Fruit fly (Drosophila melanogaster) whole organism, pupa: ENCODE results near the gene CG2120.

ENCODE experiments used
- CG10348 ChIP-seq: fragments of 200-800 bp; sonication (Bioruptor generic); IDR thresholded peaks from 2 replicates; pipeline ENCODE4 v1.3.6; 2022; ENCODE audit warnings: missing biosample characterization, missing genetic modification characterization
- CG12605 ChIP-seq: fragments of 200-800 bp; sonication (Bioruptor generic); IDR thresholded peaks from 2 replicates; pipeline ENCODE4 v1.3.6; 2022; ENCODE audit warnings: missing biosample characterization, missing genetic modification characterization
- CG32121 ChIP-seq: fragments of 200-800 bp; sonication (Bioruptor generic); IDR thresholded peaks from 2 replicates; pipeline ENCODE4 v1.3.6; 2022; ENCODE audit warnings: missing biosample characterization, missing genetic modification characterization
- CG8159 ChIP-seq: fragments of 200-800 bp; sonication (Bioruptor generic); optimal IDR thresholded peaks from 3 replicates; lab custom pipeline; 2018; ENCODE audit warnings: missing biosample characterization, mild to moderate bottlenecking, missing genetic modification characterization, moderate library complexity
- CG9948 ChIP-seq: fragments of 200-800 bp; sonication (Bioruptor generic); optimal IDR thresholded peaks from 2 replicates; lab custom pipeline; 2018; ENCODE audit warnings: missing biosample characterization, mild to moderate bottlenecking, missing genetic modification characterization, moderate library complexity
- Pif1A ChIP-seq: fragments of 200-800 bp; sonication (Bioruptor generic); optimal IDR thresholded peaks from 3 replicates; lab custom pipeline; 2016; ENCODE audit warnings: missing biosample characterization, missing genetic modification characterization
- Pif1B ChIP-seq: fragments of 200-800 bp; sonication (Bioruptor generic); optimal IDR thresholded peaks from 3 replicates; lab custom pipeline; 2016; ENCODE audit warnings: missing biosample characterization, missing genetic modification characterization
- Snoo ChIP-seq: fragments of 200-800 bp; sonication (Bioruptor generic); optimal IDR thresholded peaks from 3 replicates; lab custom pipeline; 2017; ENCODE audit warnings: missing biosample characterization, mild to moderate bottlenecking, missing genetic modification characterization, inconsistent platforms
- gl ChIP-seq: fragments of 200-800 bp; sonication (Bioruptor generic); optimal IDR thresholded peaks from 2 replicates; lab custom pipeline; 2018; ENCODE audit warnings: missing biosample characterization, mild to moderate bottlenecking, missing genetic modification characterization
- rn ChIP-seq: fragments of 200-800 bp; sonication (Bioruptor generic); IDR thresholded peaks from 2 replicates; pipeline ENCODE4 v1.3.6; 2022; ENCODE audit warnings: missing biosample characterization, missing genetic modification characterization

DNA sequence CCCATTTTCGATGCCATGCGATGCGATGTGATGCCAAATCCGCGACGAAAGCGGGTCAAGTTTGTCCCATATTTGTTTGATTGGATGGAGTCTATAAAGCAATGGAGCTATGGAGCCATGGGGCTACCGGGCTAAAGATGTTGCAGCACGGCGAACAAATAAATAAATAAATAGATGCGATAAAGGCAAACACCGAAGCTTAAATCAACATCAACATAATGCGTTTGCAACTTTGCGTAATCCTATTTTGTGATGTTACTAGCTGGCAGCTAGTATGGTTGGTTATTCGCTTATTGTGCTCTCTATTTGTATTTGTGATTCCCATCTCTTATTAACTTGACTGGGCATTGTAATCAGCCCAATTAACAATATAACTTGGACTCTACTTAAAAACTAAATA, 7.5 kb upstream of the CG2120 start:
- TF ChIP-seq Pif1A (GFP tag; lab: Kevin White, UChicago), result no peak
- TF ChIP-seq CG12605, result no peak
- no peak for TF ChIP-seq Snoo (tag; lab: Kevin White, UChicago)
- no peak for TF ChIP-seq gl (tag; lab: Kevin White, UChicago)
- no peak for TF ChIP-seq CG32121 (GFP tag; lab: Robert Waterston, UW)
- TF ChIP-seq CG9948 (tag; lab: Kevin White, UChicago), result no peak
- no peak for TF ChIP-seq rn (GFP tag; lab: Robert Waterston, UW)
- no peak for TF ChIP-seq CG10348 (GFP tag; lab: Robert Waterston, UW)
- TF ChIP-seq CG8159 (tag; lab: Kevin White, UChicago), result no peak
- no peak for TF ChIP-seq Pif1B (GFP tag; lab: Kevin White, UChicago)
